Fruit fly (Drosophila melanogaster) whole organism, embryonic: ENCODE results near the gene CG45045.

Experiments used
- Adf1 ChIP-seq: fragments of 200-800 bp; sonication (Bioruptor generic); IDR thresholded peaks from 2 replicates; pipeline ENCODE4 v1.3.6; 2022; ENCODE audit warnings: missing biosample characterization, missing genetic modification characterization
- Awh ChIP-seq: fragments of 200-800 bp; sonication (Bioruptor generic); IDR thresholded peaks from 2 replicates; pipeline ENCODE4, ENCODE4 v1.3.6; 2022; ENCODE audit warnings: missing biosample characterization, missing genetic modification characterization
- Bgb ChIP-seq: fragments of 200-800 bp; sonication (Bioruptor generic); IDR thresholded peaks from 2 replicates; pipeline ENCODE4 v1.3.6; 2022; ENCODE audit warnings: missing biosample characterization, missing genetic modification characterization; ENCODE audit not compliant: partially characterized antibody
- CG12744 ChIP-seq: fragments of 200-800 bp; sonication (Bioruptor generic); optimal IDR thresholded peaks from 2 replicates; lab custom pipeline; 2016; ENCODE audit warnings: missing biosample characterization, missing genetic modification characterization
- CG15479 ChIP-seq: fragments of 200-800 bp; sonication (Bioruptor generic); optimal IDR thresholded peaks from 3 replicates; lab custom pipeline; 2019; ENCODE audit warnings: missing biosample characterization, mild to moderate bottlenecking, missing genetic modification characterization, moderate library complexity
- CG1602 ChIP-seq: fragments of 200-800 bp; sonication (Bioruptor generic); optimal IDR thresholded peaks from 3 replicates; lab custom pipeline; 2016; ENCODE audit warnings: missing biosample characterization, missing genetic modification characterization
- CG18011 ChIP-seq: fragments of 200-800 bp; sonication (Bioruptor generic); optimal IDR thresholded peaks from 2 replicates; lab custom pipeline; 2017; ENCODE audit warnings: missing biosample characterization, missing genetic modification characterization, mild to moderate bottlenecking, moderate library complexity, missing genotype
- CG18619 ChIP-seq: fragments of 200-800 bp; sonication (Bioruptor generic); optimal IDR thresholded peaks from 3 replicates; lab custom pipeline; 2017; ENCODE audit warnings: missing biosample characterization, mild to moderate bottlenecking, missing genetic modification characterization
- CG30403 ChIP-seq: fragments of 200-800 bp; sonication (Bioruptor generic); optimal IDR thresholded peaks from 3 replicates; lab custom pipeline; 2016; ENCODE audit warnings: missing biosample characterization, missing genetic modification characterization
- CG3407 ChIP-seq: fragments of 200-800 bp; sonication (Bioruptor generic); optimal IDR thresholded peaks from 2 replicates; lab custom pipeline; 2018; ENCODE audit warnings: missing biosample characterization, mild to moderate bottlenecking, missing genetic modification characterization
- CG6254 ChIP-seq: fragments of 200-800 bp; sonication (Bioruptor generic); optimal IDR thresholded peaks from 3 replicates; lab custom pipeline; 2017; ENCODE audit warnings: mild to moderate bottlenecking, missing biosample characterization, missing genetic modification reagents, missing genetic modification characterization
- CG6689 ChIP-seq: fragments of 200-800 bp; sonication (Bioruptor generic); IDR thresholded peaks from 2 replicates; pipeline ENCODE4 v1.3.6; 2022; ENCODE audit warnings: missing biosample characterization, missing genetic modification characterization
- CG7372 ChIP-seq: fragments of 200-800 bp; sonication (Bioruptor generic); IDR thresholded peaks from 2 replicates; pipeline ENCODE4 v1.3.6; 2022; ENCODE audit warnings: missing biosample characterization, missing genetic modification characterization
- CG7839 ChIP-seq: fragments of 200-800 bp; sonication (Bioruptor generic); optimal IDR thresholded peaks from 3 replicates; lab custom pipeline; 2018; ENCODE audit warnings: missing biosample characterization, mild to moderate bottlenecking, missing genetic modification characterization, moderate library complexity
- CG8765 ChIP-seq: fragments of 200-800 bp; sonication (Bioruptor generic); IDR thresholded peaks from 2 replicates; pipeline ENCODE4 v1.3.6; 2022; ENCODE audit warnings: missing biosample characterization, missing genetic modification characterization
- CG9797 ChIP-seq: fragments of 200-800 bp; sonication (Bioruptor generic); optimal IDR thresholded peaks from 3 replicates; lab custom pipeline; 2018; ENCODE audit warnings: missing biosample characterization, mild to moderate bottlenecking, missing genetic modification characterization
- CG9932 ChIP-seq: fragments of 200-800 bp; sonication (Bioruptor generic); IDR thresholded peaks from 2 replicates; pipeline ENCODE4 v1.3.6; 2022; ENCODE audit warnings: missing biosample characterization, missing genetic modification characterization
- Dek ChIP-seq: fragments of 200-800 bp; sonication (Bioruptor generic); optimal IDR thresholded peaks from 3 replicates; lab custom pipeline; 2019; ENCODE audit warnings: missing biosample characterization, mild to moderate bottlenecking, missing genetic modification characterization, moderate library complexity
- Elba2 ChIP-seq: fragments of 200-800 bp; sonication (Bioruptor generic); optimal IDR thresholded peaks from 3 replicates; lab custom pipeline; 2016; ENCODE audit warnings: missing biosample characterization, missing genetic modification characterization
- H2.0 ChIP-seq: fragments of 200-800 bp; sonication (Bioruptor generic); IDR thresholded peaks from 2 replicates; pipeline ENCODE4 v1.3.6; 2022; ENCODE audit warnings: missing biosample characterization, missing genetic modification characterization
- Hr51 ChIP-seq, 2 experiments: fragments of 200-800 bp; sonication (Bioruptor generic); optimal IDR thresholded peaks; 2 replicates in 1 of 2; 3 replicates in 1 of 2; lab custom pipeline; 2016 to 2018; ENCODE audit warnings: missing biosample characterization in 2 of 2, missing genetic modification characterization in 2 of 2, mild to moderate bottlenecking in 1 of 2, moderate library complexity in 1 of 2
- Kr ChIP-seq: fragments of 200-800 bp; sonication (Bioruptor generic); optimal IDR thresholded peaks from 2 replicates; lab custom pipeline; 2017; ENCODE audit warnings: missing biosample characterization, mild to moderate bottlenecking, missing genetic modification characterization
- Lhr ChIP-seq: fragments of 200-800 bp; sonication (Bioruptor generic); optimal IDR thresholded peaks from 3 replicates; lab custom pipeline; 2017; ENCODE audit warnings: mild to moderate bottlenecking, missing biosample characterization, missing genetic modification reagents, missing genetic modification characterization
- Nf-YA ChIP-seq: fragments of 200-800 bp; sonication (Bioruptor generic); IDR thresholded peaks from 2 replicates; pipeline ENCODE4 v1.3.6; 2022; ENCODE audit warnings: missing biosample characterization, missing genetic modification characterization
- Nf-YC ChIP-seq: fragments of 200-800 bp; optimal IDR thresholded peaks from 3 replicates; lab custom pipeline; 2019; ENCODE audit warnings: missing biosample characterization, mild to moderate bottlenecking, missing genetic modification characterization, moderate library complexity
- PHDP ChIP-seq: fragments of 200-800 bp; sonication (Bioruptor generic); optimal IDR thresholded peaks from 3 replicates; lab custom pipeline; 2018; ENCODE audit warnings: missing biosample characterization, mild to moderate bottlenecking, missing genetic modification characterization, moderate library complexity
- Sox102F ChIP-seq: fragments of 200-800 bp; sonication (Bioruptor generic); optimal IDR thresholded peaks from 2 replicates; lab custom pipeline; 2018; ENCODE audit warnings: missing biosample characterization, mild to moderate bottlenecking, missing genetic modification characterization, moderate library complexity
- Ssrp ChIP-seq: fragments of 200-800 bp; sonication (Bioruptor generic); optimal IDR thresholded peaks from 2 replicates; lab custom pipeline; 2018; ENCODE audit warnings: missing biosample characterization, mild to moderate bottlenecking, missing genetic modification characterization, moderate library complexity
- Xrp1 ChIP-seq: fragments of 200-800 bp; sonication (Bioruptor generic); IDR thresholded peaks from 2 replicates; pipeline ENCODE4 v1.3.6; 2022; ENCODE audit warnings: missing biosample characterization, missing genetic modification characterization
- bsh ChIP-seq, 2 experiments: fragments of 200-800 bp; sonication (Bioruptor generic); optimal IDR thresholded peaks; 2 replicates each; lab custom pipeline; 2017 to 2018; ENCODE audit warnings: mild to moderate bottlenecking in 2 of 2, missing biosample characterization in 2 of 2, missing genetic modification characterization in 2 of 2, moderate library complexity in 1 of 2
- cg ChIP-seq: fragments of 200-800 bp; sonication (Bioruptor generic); optimal IDR thresholded peaks from 3 replicates; lab custom pipeline; 2019; ENCODE audit warnings: missing biosample characterization, mild to moderate bottlenecking, missing genetic modification characterization, moderate library complexity
- chinmo ChIP-seq: fragments of 200-800 bp; sonication (Bioruptor generic); IDR thresholded peaks from 4 replicates; pipeline ENCODE4 v1.3.6; 2022; ENCODE audit warnings: missing biosample characterization, missing genetic modification characterization; ENCODE audit not compliant: partially characterized antibody
- ci ChIP-seq: fragments of 200-800 bp; sonication (Bioruptor generic); IDR thresholded peaks from 3 replicates; pipeline ENCODE4 v1.3.6; 2022; ENCODE audit warnings: missing biosample characterization, missing genetic modification characterization
- danr ChIP-seq: fragments of 200-800 bp; sonication (Bioruptor generic); IDR thresholded peaks from 2 replicates; pipeline ENCODE4 v1.3.6; 2022; ENCODE audit warnings: missing biosample characterization, missing genetic modification characterization
- dysf ChIP-seq: fragments of 200-800 bp; sonication (Bioruptor generic); IDR thresholded peaks from 3 replicates; pipeline ENCODE4 v1.3.6; 2022; ENCODE audit warnings: missing biosample characterization, missing genetic modification characterization
- fd3F ChIP-seq: fragments of 200-800 bp; sonication (Bioruptor generic); optimal IDR thresholded peaks from 2 replicates; lab custom pipeline; 2018; ENCODE audit warnings: missing biosample characterization, mild to moderate bottlenecking, missing genetic modification characterization, moderate library complexity
- grau ChIP-seq: fragments of 200-800 bp; optimal IDR thresholded peaks from 3 replicates; lab custom pipeline; 2019; ENCODE audit warnings: missing biosample characterization, mild to moderate bottlenecking, missing genetic modification characterization, moderate library complexity
- hth ChIP-seq: fragments of >200 bp; optimal IDR thresholded peaks from 2 replicates; lab custom pipeline; 2017; ENCODE audit warnings: inconsistent platforms
- jing ChIP-seq: fragments of 200-800 bp; sonication (Bioruptor generic); optimal IDR thresholded peaks from 2 replicates; lab custom pipeline; 2018; ENCODE audit warnings: missing biosample characterization, mild to moderate bottlenecking, missing genetic modification characterization
- kah ChIP-seq: fragments of 200-800 bp; sonication (Bioruptor generic); optimal IDR thresholded peaks from 2 replicates; lab custom pipeline; 2018; ENCODE audit warnings: missing biosample characterization, mild to moderate bottlenecking, missing genetic modification characterization
- mam ChIP-seq: fragments of 200-800 bp; sonication (Bioruptor generic); optimal IDR thresholded peaks from 3 replicates; lab custom pipeline; 2016; ENCODE audit warnings: missing biosample characterization, missing genetic modification characterization
- nerfin-2 ChIP-seq: fragments of 200-800 bp; sonication (Bioruptor generic); IDR thresholded peaks from 2 replicates; pipeline ENCODE4 v1.3.6; 2022; ENCODE audit warnings: missing biosample characterization, missing genetic modification characterization; ENCODE audit not compliant: partially characterized antibody
- oc ChIP-seq: fragments of 200-800 bp; sonication (Bioruptor generic); optimal IDR thresholded peaks from 2 replicates; lab custom pipeline; 2018; ENCODE audit warnings: missing biosample characterization, mild to moderate bottlenecking, missing genetic modification characterization, moderate library complexity
- pita ChIP-seq: fragments of 200-800 bp; sonication (Bioruptor generic); optimal IDR thresholded peaks from 2 replicates; lab custom pipeline; 2017; ENCODE audit warnings: missing biosample characterization, mild to moderate bottlenecking, missing genetic modification characterization
- repo ChIP-seq: fragments of 200-800 bp; sonication (Bioruptor generic); optimal IDR thresholded peaks from 2 replicates; lab custom pipeline; 2016; ENCODE audit warnings: missing biosample characterization, missing genetic modification characterization
- ro ChIP-seq: fragments of 200-800 bp; sonication (Bioruptor generic); IDR thresholded peaks from 2 replicates; pipeline ENCODE4 v1.3.6; 2022; ENCODE audit warnings: missing biosample characterization, missing genetic modification characterization
- sens ChIP-seq: fragments of 200-800 bp; sonication (Bioruptor generic); peaks from one replicate; lab custom pipeline; 2016; ENCODE audit warnings: missing biosample characterization, missing genetic modification characterization
- tup ChIP-seq: fragments of 200-800 bp; sonication (Bioruptor generic); optimal IDR thresholded peaks from 2 replicates; lab custom pipeline; 2016; ENCODE audit warnings: missing biosample characterization, mild to moderate bottlenecking, missing genetic modification characterization, moderate library complexity
- vvl ChIP-seq: fragments of 200-800 bp; sonication (Bioruptor generic); IDR thresholded peaks from 2 replicates; pipeline ENCODE4 v1.3.6; 2022; ENCODE audit warnings: missing biosample characterization, missing genetic modification characterization
- wek ChIP-seq: fragments of 200-800 bp; sonication (Bioruptor generic); optimal IDR thresholded peaks from 3 replicates; lab custom pipeline; 2018; ENCODE audit warnings: missing biosample characterization, mild to moderate bottlenecking, missing genetic modification characterization, moderate library complexity

CG45045 gene

dm6 chr3R:17703024-17703690, 35.8 kb downstream of the CG45045 start (continued):
- TF ChIP-seq CG18011 (GFP tag; lab: Kevin White, UChicago) (no peak), CG3407 (GFP tag; lab: Kevin White, UChicago) (no peak), CG30403 (GFP tag; lab: Kevin White, UChicago) (peak; percentile 0), chinmo (GFP tag; lab: Robert Waterston, UW) (0 out of 4 replicates have a peak, but pooled peaks have one; percentile 15), H2.0 (GFP tag; lab: Robert Waterston, UW) (no peak), PHDP (no peak), CG7372 (GFP tag; lab: Robert Waterston, UW) (no peak), tup (no peak), Dek (tag; lab: Kevin White, UChicago) (no peak), pita (GFP tag; lab: Kevin White, UChicago) (no peak), Bgb (GFP tag; lab: Robert Waterston, UW) (no peak), CG15479 (GFP tag; lab: Kevin White, UChicago) (peak; percentile 3), Sox102F (GFP tag; lab: Kevin White, UChicago) (peak; percentile 42), CG8765 (no peak), Lhr (GFP tag; lab: Kevin White, UChicago) (no peak), repo (GFP tag; lab: Kevin White, UChicago) (no peak), Hr51 (GFP tag; optimal IDR thresholded peaks at IDR 0.05; lab: Kevin White, UChicago) (peak in 1 of 2 experiments; percentile 39), jing (GFP tag; lab: Kevin White, UChicago) (no peak), Awh (GFP tag; lab: Robert Waterston, UW) (0 out of 2 replicates have a peak, but pooled peaks have one; percentile 23), ci (GFP tag; lab: Robert Waterston, UW) (peak; percentile 49; the same call in 1 of the 3 replicates), CG7839 (peak; percentile 36), kah (GFP tag; lab: Kevin White, UChicago) (no peak), grau (tag; lab: Kevin White, UChicago) (peak; percentile 48), CG6254 (GFP tag; lab: Kevin White, UChicago) (no peak), CG9797 (no peak), CG9932 (GFP tag; lab: Robert Waterston, UW) (no peak), ro (GFP tag; lab: Robert Waterston, UW) (no peak), wek (no peak), CG18619 (GFP tag; lab: Kevin White, UChicago) (no peak), Ssrp (tag; lab: Kevin White, UChicago) (peak; percentile 2), dysf (GFP tag; lab: Robert Waterston, UW) (0 out of 3 replicates have a peak, but pooled peaks have one; percentile 10), nerfin-2 (GFP tag; lab: Robert Waterston, UW) (no peak), mam (GFP tag; lab: Kevin White, UChicago) (peak; percentile 26), Kr (GFP tag; lab: Kevin White, UChicago) (no peak), fd3F (GFP tag; lab: Kevin White, UChicago) (no peak), cg (no peak), Adf1 (GFP tag; lab: Robert Waterston, UW) (no peak), CG1602 (GFP tag; lab: Kevin White, UChicago) (no peak), vvl (GFP tag; lab: Robert Waterston, UW) (no peak), CG12744 (GFP tag; lab: Kevin White, UChicago) (no peak), Elba2 (no peak), Nf-YC (no peak), danr (GFP tag; lab: Robert Waterston, UW) (no peak), hth (lab: Kevin White, UChicago) (no peak), CG6689 (peak; percentile 45), Xrp1 (0 out of 2 replicates have a peak, but pooled peaks have one; percentile 13), Nf-YA (GFP tag; lab: Robert Waterston, UW) (no peak), oc (no peak), sens (GFP tag; lab: Kevin White, UChicago) (peak; percentile 83), bsh (GFP tag; optimal IDR thresholded peaks at IDR 0.05; lab: Kevin White, UChicago) (peak in 1 of 2 experiments; percentile 78)
